Worm (Caenorhabditis elegans): ENCODE results near the gene klp-4.

DNA sequence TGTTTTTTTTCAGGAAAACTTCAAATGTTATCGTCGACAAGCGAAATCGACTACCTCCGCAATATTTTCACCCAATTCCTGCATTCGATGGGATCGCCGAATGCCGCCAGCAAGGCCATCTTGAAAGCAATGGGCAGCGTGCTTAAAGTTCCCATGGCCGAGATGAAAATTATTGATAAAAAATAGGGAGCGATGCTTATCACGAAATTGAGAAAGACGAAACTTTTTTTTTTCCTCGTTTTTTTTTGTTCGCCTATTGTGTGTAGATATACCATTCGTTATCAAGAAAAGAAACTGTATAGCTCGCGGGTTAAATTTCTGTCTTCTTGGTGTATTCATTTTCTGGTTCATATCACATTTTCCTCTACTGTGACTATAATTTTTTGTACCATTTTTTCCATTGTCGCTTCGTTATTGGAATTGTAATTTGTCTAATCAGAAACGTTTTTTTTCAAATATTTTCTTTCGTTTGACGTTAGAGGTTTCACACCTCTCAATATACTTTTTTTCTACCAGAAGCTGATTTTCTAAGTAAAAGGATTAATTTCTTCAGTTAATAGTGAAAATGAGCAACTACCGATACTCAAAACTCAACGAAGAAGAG, 14.4 kb downstream of the klp-4 start, which contains the start of gene syx-6:
- TF ChIP-seq sem-2 (GFP tag; optimal IDR thresholded peaks at IDR 0.05) (no peak), lin-13 (tag; optimal IDR thresholded peaks at IDR 0.05) (no peak), unc-39 (tag; optimal IDR thresholded peaks at IDR 0.05) (no peak), mep-1 (tag; optimal IDR thresholded peaks at IDR 0.05) (no peak)
